Worm (Caenorhabditis elegans) whole organism, young adult: ENCODE measurements around the gene kap-1.

ENCODE experiments used
- hmg-1.2 ChIP-seq: fragments of 200-800 bp; sonication (Bioruptor generic); IDR thresholded peaks from 2 replicates; pipeline ENCODE4 v1.3.6; 2022; ENCODE audit warnings: missing genetic modification reagents, missing genetic modification characterization, missing compliant biosample characterization
- lir-1 ChIP-seq: fragments of 200-800 bp; sonication (Bioruptor generic); conservative IDR thresholded peaks from 2 replicates; pipeline ENCODE4 v1.3.6; 2022; ENCODE audit warnings: missing genetic modification reagents, missing genetic modification characterization, missing compliant biosample characterization
- unc-62 ChIP-seq: fragments of 150-350 bp; optimal IDR thresholded peaks from 2 replicates; lab custom pipeline; 2014; ENCODE audit warnings: missing biosample characterization, missing genetic modification reagents, missing genetic modification characterization

- TF ChIP-seq hmg-1.2 (no peak), lir-1 (no peak), unc-62 (GFP tag; lab: Kevin White, UChicago) (no peak)
Measured at ce11 chrIII:7298045-7298444, 40.6 kb upstream of the kap-1 start.
